Worm (Caenorhabditis elegans): ENCODE results near the gene F36H1.11.

DNA sequence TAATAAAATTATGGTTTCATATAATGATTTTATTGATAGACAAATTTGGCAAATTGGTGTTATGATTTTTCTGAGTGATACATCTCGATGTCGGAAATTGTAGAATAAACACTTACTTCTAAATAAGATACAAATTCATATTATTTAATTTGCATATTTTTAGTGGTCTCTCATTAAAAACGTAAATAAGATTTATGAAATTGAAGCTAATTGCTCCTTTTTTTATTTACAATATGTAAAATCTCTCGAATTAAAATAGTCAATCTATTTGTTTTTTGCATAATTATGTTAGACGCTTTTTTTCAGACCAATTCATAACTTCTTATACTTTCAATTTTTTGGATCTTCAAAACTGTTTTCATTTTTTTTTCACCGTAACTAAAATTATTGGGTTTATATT is 16.7 kb upstream of the F36H1.11 start, which contains the start of gene hrg-6:
- TF ChIP-seq F26F4.8 (GFP tag; conservative IDR thresholded peaks at IDR 0.05) (no peak), R02D3.7 (tag; optimal IDR thresholded peaks at IDR 0.05) (no peak), dpl-1 (GFP tag; optimal IDR thresholded peaks at IDR 0.05) (no peak), F49E8.2 (tag; optimal IDR thresholded peaks at IDR 0.05; ENCODE audit: borderline replicate concordance) (no peak), hlh-11 (tag; optimal IDR thresholded peaks at IDR 0.05) (no peak)

Measured in whole organism, L4 larva.